Fruit fly (Drosophila melanogaster) whole organism, embryonic: ENCODE results near the gene CG32625.
A peak's percentile ranks its signal among the peaks of the same experiment; 100 is the strongest.

Source experiments
- Adf1 ChIP-seq: fragments of 200-800 bp; sonication (Bioruptor generic); IDR thresholded peaks from 2 replicates; pipeline ENCODE4 v1.3.6; 2022; ENCODE audit warnings: missing biosample characterization, missing genetic modification characterization
- Atf-2 ChIP-seq: fragments of 200-800 bp; sonication (Bioruptor generic); optimal IDR thresholded peaks from 2 replicates; lab custom pipeline; 2016; ENCODE audit warnings: missing biosample characterization, missing genetic modification characterization
- Awh ChIP-seq: fragments of 200-800 bp; sonication (Bioruptor generic); IDR thresholded peaks from 2 replicates; pipeline ENCODE4, ENCODE4 v1.3.6; 2022; ENCODE audit warnings: missing biosample characterization, missing genetic modification characterization
- Bteb2 ChIP-seq: fragments of 200-800 bp; sonication (Bioruptor generic); optimal IDR thresholded peaks from 2 replicates; lab custom pipeline; 2016; ENCODE audit warnings: missing biosample characterization, missing genetic modification characterization
- CG10366 ChIP-seq: fragments of 200-800 bp; sonication (Bioruptor generic); IDR thresholded peaks from 2 replicates; pipeline ENCODE4 v1.3.6; 2022; ENCODE audit warnings: missing biosample characterization, missing genetic modification characterization
- CG10431 ChIP-seq: fragments of 200-800 bp; sonication (Bioruptor generic); optimal IDR thresholded peaks from 3 replicates; lab custom pipeline; 2018; ENCODE audit warnings: missing biosample characterization, mild to moderate bottlenecking, missing genetic modification characterization
- CG11247 ChIP-seq: fragments of 200-800 bp; sonication (Bioruptor generic); IDR thresholded peaks from 2 replicates; pipeline ENCODE4 v1.3.6; 2022; ENCODE audit warnings: missing biosample characterization, missing genetic modification characterization
- CG12071 ChIP-seq: fragments of 200-800 bp; sonication (Bioruptor generic); optimal IDR thresholded peaks from 3 replicates; lab custom pipeline; 2018; ENCODE audit warnings: missing biosample characterization, mild to moderate bottlenecking, missing genetic modification characterization
- CG13123 ChIP-seq: fragments of 200-800 bp; sonication (Bioruptor generic); optimal IDR thresholded peaks from 2 replicates; lab custom pipeline; 2016; ENCODE audit warnings: missing biosample characterization, missing genetic modification characterization
- CG13296 ChIP-seq: fragments of 200-800 bp; sonication (Bioruptor generic); optimal IDR thresholded peaks from 3 replicates; lab custom pipeline; 2018; ENCODE audit warnings: missing biosample characterization, mild to moderate bottlenecking, missing genetic modification characterization
- CG15601 ChIP-seq: fragments of 200-800 bp; sonication (Bioruptor generic); optimal IDR thresholded peaks from 3 replicates; lab custom pipeline; 2019; ENCODE audit warnings: missing biosample characterization, mild to moderate bottlenecking, missing genetic modification characterization, moderate library complexity
- CG15696 ChIP-seq: fragments of 200-800 bp; sonication (Bioruptor generic); optimal IDR thresholded peaks from 2 replicates; lab custom pipeline; 2019; ENCODE audit warnings: missing biosample characterization, mild to moderate bottlenecking, missing genetic modification characterization, moderate library complexity
- CG18599 ChIP-seq: fragments of 200-800 bp; sonication (Bioruptor generic); optimal IDR thresholded peaks from 3 replicates; lab custom pipeline; 2017; ENCODE audit warnings: missing biosample characterization, missing genetic modification characterization, mild to moderate bottlenecking, moderate library complexity, missing genetic modification reagents
- CG18619 ChIP-seq: fragments of 200-800 bp; sonication (Bioruptor generic); optimal IDR thresholded peaks from 3 replicates; lab custom pipeline; 2017; ENCODE audit warnings: missing biosample characterization, mild to moderate bottlenecking, missing genetic modification characterization
- CG2129 ChIP-seq: fragments of 200-800 bp; sonication (Bioruptor generic); IDR thresholded peaks from 2 replicates; pipeline ENCODE4 v1.3.6; 2022; ENCODE audit warnings: missing biosample characterization, missing genetic modification characterization; ENCODE audit not compliant: partially characterized antibody
- CG2678 ChIP-seq: fragments of 200-800 bp; sonication (Bioruptor generic); optimal IDR thresholded peaks from 3 replicates; lab custom pipeline; 2019; ENCODE audit warnings: missing biosample characterization, mild to moderate bottlenecking, missing genetic modification characterization, moderate library complexity
- CG34224 ChIP-seq: fragments of 200-800 bp; sonication (Bioruptor generic); IDR thresholded peaks from 3 replicates; pipeline ENCODE4 v1.3.6; 2022; ENCODE audit warnings: missing biosample characterization, missing genetic modification characterization; ENCODE audit not compliant: partially characterized antibody
- CG3838 ChIP-seq: fragments of 200-800 bp; sonication (Bioruptor generic); optimal IDR thresholded peaks from 3 replicates; lab custom pipeline; 2016; ENCODE audit warnings: missing biosample characterization, missing genetic modification characterization
- CG43689 ChIP-seq: fragments of 200-800 bp; sonication (Bioruptor generic); IDR thresholded peaks from 2 replicates; pipeline ENCODE4 v1.3.6; 2022; ENCODE audit warnings: missing biosample characterization, missing genetic modification characterization
- CG4707 ChIP-seq: fragments of 200-800 bp; sonication (Bioruptor generic); optimal IDR thresholded peaks from 2 replicates; lab custom pipeline; 2018; ENCODE audit warnings: missing biosample characterization, mild to moderate bottlenecking, missing genetic modification characterization, moderate library complexity
- CG7556 ChIP-seq: fragments of 200-800 bp; sonication (Bioruptor generic); optimal IDR thresholded peaks from 2 replicates; lab custom pipeline; 2017; ENCODE audit warnings: missing biosample characterization, mild to moderate bottlenecking, missing genetic modification characterization
- CG8388 ChIP-seq: fragments of 200-800 bp; sonication (Bioruptor generic); optimal IDR thresholded peaks from 2 replicates; lab custom pipeline; 2019; ENCODE audit warnings: missing biosample characterization, mild to moderate bottlenecking, missing genetic modification characterization, moderate library complexity
- CG9797 ChIP-seq: fragments of 200-800 bp; sonication (Bioruptor generic); optimal IDR thresholded peaks from 3 replicates; lab custom pipeline; 2018; ENCODE audit warnings: missing biosample characterization, mild to moderate bottlenecking, missing genetic modification characterization
- CG9932 ChIP-seq: fragments of 200-800 bp; sonication (Bioruptor generic); IDR thresholded peaks from 2 replicates; pipeline ENCODE4 v1.3.6; 2022; ENCODE audit warnings: missing biosample characterization, missing genetic modification characterization
- Camta ChIP-seq: fragments of 200-800 bp; sonication (Bioruptor generic); optimal IDR thresholded peaks from 2 replicates; lab custom pipeline; 2016; ENCODE audit warnings: missing biosample characterization, missing genetic modification characterization
- Doc2 ChIP-seq: fragments of 200-800 bp; sonication (Bioruptor generic); IDR thresholded peaks from 2 replicates; pipeline ENCODE4 v1.3.6; 2022; ENCODE audit warnings: missing biosample characterization, missing genetic modification characterization
- Drgx ChIP-seq: fragments of 200-800 bp; sonication (Bioruptor generic); IDR thresholded peaks from 2 replicates; pipeline ENCODE4 v1.3.6; 2022; ENCODE audit warnings: missing biosample characterization, missing genetic modification characterization
- HHEX ChIP-seq: fragments of 200-800 bp; sonication (Bioruptor generic); optimal IDR thresholded peaks from 3 replicates; lab custom pipeline; 2017; ENCODE audit warnings: missing biosample characterization, mild to moderate bottlenecking, missing genetic modification characterization, missing genetic modification reagents
- HmgD ChIP-seq: fragments of 200-800 bp; sonication (Bioruptor generic); optimal IDR thresholded peaks from 3 replicates; lab custom pipeline; 2016; ENCODE audit warnings: missing biosample characterization, missing genetic modification characterization
- HmgZ ChIP-seq: fragments of 200-800 bp; sonication (Bioruptor generic); optimal IDR thresholded peaks from 2 replicates; lab custom pipeline; 2018; ENCODE audit warnings: missing biosample characterization, mild to moderate bottlenecking, missing genetic modification characterization
- Neu2 ChIP-seq: fragments of 200-800 bp; sonication (Bioruptor generic); optimal IDR thresholded peaks from 3 replicates; lab custom pipeline; 2016; ENCODE audit warnings: missing biosample characterization, missing genetic modification characterization, borderline replicate concordance
- Oaz ChIP-seq: fragments of 200-800 bp; sonication (Bioruptor generic); IDR thresholded peaks from 2 replicates; pipeline ENCODE4 v1.3.6; 2022; ENCODE audit warnings: missing biosample characterization, missing genetic modification characterization
- Pdp1 ChIP-seq, 2 experiments: fragments of 200-800 bp; sonication (Bioruptor generic); optimal IDR thresholded peaks; 3 replicates each; lab custom pipeline; 2016; ENCODE audit warnings: missing biosample characterization in 2 of 2, missing genetic modification characterization in 2 of 2, mild to moderate bottlenecking in 1 of 2, moderate library complexity in 1 of 2
- Rfx ChIP-seq: fragments of 200-800 bp; sonication (Bioruptor generic); IDR thresholded peaks from 2 replicates; pipeline ENCODE4 v1.3.6; 2022; ENCODE audit warnings: missing biosample characterization, missing genetic modification characterization
- Sin3A ChIP-seq: fragments of >200 bp; optimal IDR thresholded peaks from 2 replicates; lab custom pipeline; 2018
- Sox100B ChIP-seq: fragments of 200-800 bp; sonication (Bioruptor generic); optimal IDR thresholded peaks from 3 replicates; lab custom pipeline; 2018; ENCODE audit warnings: missing biosample characterization, mild to moderate bottlenecking, missing genetic modification characterization
- Sox102F ChIP-seq: fragments of 200-800 bp; sonication (Bioruptor generic); optimal IDR thresholded peaks from 2 replicates; lab custom pipeline; 2018; ENCODE audit warnings: missing biosample characterization, mild to moderate bottlenecking, missing genetic modification characterization, moderate library complexity
- ash1 ChIP-seq: fragments of 200-800 bp; sonication (Bioruptor generic); optimal IDR thresholded peaks from 2 replicates; lab custom pipeline; 2018; ENCODE audit warnings: missing biosample characterization, mild to moderate bottlenecking, missing genetic modification characterization
- bcd ChIP-seq: fragments of 200-800 bp; sonication (Bioruptor generic); optimal IDR thresholded peaks from 2 replicates; lab custom pipeline; 2017; ENCODE audit warnings: missing biosample characterization, mild to moderate bottlenecking, missing genetic modification characterization
- cas ChIP-seq: fragments of 200-800 bp; sonication (Bioruptor generic); IDR thresholded peaks from 2 replicates; pipeline ENCODE4 v1.3.6; 2022; ENCODE audit warnings: missing biosample characterization, missing genetic modification characterization
- exex ChIP-seq: fragments of 200-800 bp; sonication (Bioruptor generic); optimal IDR thresholded peaks from 4 replicates; lab custom pipeline; 2018; ENCODE audit warnings: missing biosample characterization, mild to moderate bottlenecking, missing genetic modification characterization, moderate library complexity
- fru ChIP-seq: fragments of >200 bp; optimal IDR thresholded peaks from 2 replicates; lab custom pipeline; 2017
- kni ChIP-seq: fragments of 200-800 bp; sonication (Bioruptor generic); optimal IDR thresholded peaks from 3 replicates; lab custom pipeline; 2017; ENCODE audit warnings: mild to moderate bottlenecking, missing biosample characterization, missing genetic modification reagents, missing genetic modification characterization
- luna ChIP-seq: fragments of 200-800 bp; sonication (Bioruptor generic); optimal IDR thresholded peaks from 2 replicates; lab custom pipeline; 2016; ENCODE audit warnings: missing biosample characterization, missing genetic modification characterization
- pnt ChIP-seq: fragments of 200-800 bp; sonication (Bioruptor generic); optimal IDR thresholded peaks from 3 replicates; lab custom pipeline; 2016; ENCODE audit warnings: missing biosample characterization, missing genetic modification characterization
- ro ChIP-seq: fragments of 200-800 bp; sonication (Bioruptor generic); IDR thresholded peaks from 2 replicates; pipeline ENCODE4 v1.3.6; 2022; ENCODE audit warnings: missing biosample characterization, missing genetic modification characterization
- salm ChIP-seq: fragments of 200-800 bp; sonication (Bioruptor generic); optimal IDR thresholded peaks from 2 replicates; lab custom pipeline; 2018; ENCODE audit warnings: missing biosample characterization, mild to moderate bottlenecking, missing genetic modification characterization
- slbo ChIP-seq: fragments of 200-800 bp; sonication (Bioruptor generic); IDR thresholded peaks from 2 replicates; pipeline ENCODE4 v1.3.6; 2022; ENCODE audit warnings: missing biosample characterization, missing genetic modification characterization
- tio ChIP-seq: fragments of 200-800 bp; sonication (Bioruptor generic); optimal IDR thresholded peaks from 2 replicates; lab custom pipeline; 2017; ENCODE audit warnings: missing biosample characterization, missing genetic modification characterization, inconsistent platforms
- tna ChIP-seq: fragments of 200-800 bp; sonication (Bioruptor generic); IDR thresholded peaks from 2 replicates; pipeline ENCODE4 v1.3.6; 2022; ENCODE audit warnings: missing biosample characterization, missing genetic modification characterization; ENCODE audit not compliant: partially characterized antibody
- trh ChIP-seq: fragments of 200-800 bp; sonication (Bioruptor generic); optimal IDR thresholded peaks from 2 replicates; lab custom pipeline; 2016; ENCODE audit warnings: missing biosample characterization, missing genetic modification characterization

The CG32625 gene

DNA sequence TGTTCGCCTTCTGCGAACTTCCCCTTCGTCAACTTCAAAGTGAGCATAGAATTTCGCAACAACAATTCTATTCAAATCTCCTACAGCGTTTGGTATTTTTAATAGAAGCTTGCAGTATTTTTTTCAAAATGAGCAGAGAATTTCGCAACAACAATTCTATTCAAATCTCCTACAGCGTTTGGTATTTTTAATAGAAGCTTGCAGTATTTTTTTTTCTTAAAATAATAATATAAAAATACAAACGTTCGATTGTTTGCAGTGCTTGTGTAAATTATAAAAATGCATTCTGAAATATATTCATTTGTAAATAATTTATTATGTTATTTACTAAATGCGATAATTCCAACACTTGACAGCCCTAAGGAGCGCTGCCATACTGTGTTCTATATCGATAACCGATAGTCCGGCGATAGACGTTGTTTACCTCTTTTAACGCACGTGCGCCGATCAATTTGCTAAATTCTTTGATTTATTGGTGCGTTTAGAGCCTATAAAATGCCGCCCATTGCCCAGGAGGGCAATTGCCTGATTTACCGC lies at the start of gene CG32625, which contains the start of gene Rtc1 (continued):
- TF ChIP-seq slbo (GFP tag; lab: Robert Waterston, UW) (peak; percentile 73), Neu2 (GFP tag; lab: Kevin White, UChicago) (no peak), Atf-2 (GFP tag; lab: Kevin White, UChicago) (no peak), CG3838 (no peak), CG15696 (tag; lab: Kevin White, UChicago) (peak; percentile 61), HmgZ (tag; lab: Kevin White, UChicago) (peak; percentile 38), CG10431 (GFP tag; lab: Kevin White, UChicago) (peak; percentile 49), Awh (no peak; the same call in 1 of the 2 replicates), CG2129 (GFP tag; lab: Robert Waterston, UW) (0 out of 2 replicates have a peak, but pooled peaks have one; percentile 20), CG34224 (GFP tag; lab: Robert Waterston, UW) (peak; percentile 63; the same call in 2 of the 3 replicates), ro (GFP tag; lab: Robert Waterston, UW) (no peak), CG11247 (no peak), CG15601 (tag; lab: Kevin White, UChicago) (peak; percentile 54), CG8388 (GFP tag; lab: Kevin White, UChicago) (peak; percentile 36), Sox100B (GFP tag; lab: Kevin White, UChicago) (peak; percentile 40), Sox102F (peak; percentile 54), ash1 (GFP tag; lab: Kevin White, UChicago) (no peak), tio (no peak), Sin3A (lab: Kevin White, UChicago) (no peak), CG2678 (tag; lab: Kevin White, UChicago) (peak; percentile 62), tna (0 out of 2 replicates have a peak, but pooled peaks have one; percentile 57), CG13123 (GFP tag; lab: Kevin White, UChicago) (peak; percentile 21), exex (tag; lab: Kevin White, UChicago) (peak; percentile 24), pnt (GFP tag; lab: Kevin White, UChicago) (no peak), salm (no peak), CG43689 (GFP tag; lab: Robert Waterston, UW) (no peak), CG12071 (GFP tag; lab: Kevin White, UChicago) (no peak), Camta (GFP tag; lab: Kevin White, UChicago) (no peak), Doc2 (GFP tag; lab: Robert Waterston, UW) (no peak), CG4707 (GFP tag; lab: Kevin White, UChicago) (no peak), CG9797 (GFP tag; lab: Kevin White, UChicago) (peak; percentile 22), trh (GFP tag; lab: Kevin White, UChicago) (no peak), HHEX (GFP tag; lab: Kevin White, UChicago) (no peak), Adf1 (GFP tag; lab: Robert Waterston, UW) (no peak), CG18619 (GFP tag; lab: Kevin White, UChicago) (no peak), CG10366 (GFP tag; lab: Robert Waterston, UW) (peak; percentile 33; the same call in 1 of the 2 replicates), CG9932 (GFP tag; lab: Robert Waterston, UW) (peak; percentile 69), Bteb2 (GFP tag; lab: Kevin White, UChicago) (no peak), CG13296 (peak; percentile 37), bcd (GFP tag; lab: Kevin White, UChicago) (peak; percentile 19), HmgD (no peak), Pdp1 (GFP tag; optimal IDR thresholded peaks at IDR 0.05; lab: Kevin White, UChicago) (peak in 1 of 2 experiments; percentile 4), Rfx (peak; percentile 65), kni (GFP tag; lab: Kevin White, UChicago) (no peak), CG18599 (GFP tag; lab: Kevin White, UChicago) (peak; percentile 54), cas (GFP tag; lab: Robert Waterston, UW) (no peak), Drgx (GFP tag; lab: Robert Waterston, UW) (no peak), luna (GFP tag; lab: Kevin White, UChicago) (no peak), fru (lab: Kevin White, UChicago) (no peak), CG7556 (GFP tag; lab: Kevin White, UChicago) (peak; percentile 41), Oaz (GFP tag; lab: Robert Waterston, UW) (0 out of 2 replicates have a peak, but pooled peaks have one; percentile 15)
